Worm (Caenorhabditis elegans): ENCODE measurements around the gene smu-2.

ce11 chrII:3514631-3515030 is 32.4 kb downstream of the smu-2 start, which contains the start of gene srz-5:
- TF ChIP-seq hlh-4 (tag; optimal IDR thresholded peaks at IDR 0.05) (peak; percentile 55), unc-62 (GFP tag; optimal IDR thresholded peaks at IDR 0.05) (no peak), pqm-1 (tag; optimal IDR thresholded peaks at IDR 0.05) (no peak), lir-3 (tag; optimal IDR thresholded peaks at IDR 0.05; ENCODE audit: poor library complexity) (no peak), mep-1 (tag; optimal IDR thresholded peaks at IDR 0.05) (no peak), sptf-1 (tag; optimal IDR thresholded peaks at IDR 0.05) (no peak), ama-1 (optimal IDR thresholded peaks at IDR 0.05) (no peak), Y116A8C.19 (tag; optimal IDR thresholded peaks at IDR 0.05; ENCODE audit: borderline replicate concordance) (no peak)
